Worm (Caenorhabditis elegans): ENCODE measurements around the gene pqn-92.

DNA sequence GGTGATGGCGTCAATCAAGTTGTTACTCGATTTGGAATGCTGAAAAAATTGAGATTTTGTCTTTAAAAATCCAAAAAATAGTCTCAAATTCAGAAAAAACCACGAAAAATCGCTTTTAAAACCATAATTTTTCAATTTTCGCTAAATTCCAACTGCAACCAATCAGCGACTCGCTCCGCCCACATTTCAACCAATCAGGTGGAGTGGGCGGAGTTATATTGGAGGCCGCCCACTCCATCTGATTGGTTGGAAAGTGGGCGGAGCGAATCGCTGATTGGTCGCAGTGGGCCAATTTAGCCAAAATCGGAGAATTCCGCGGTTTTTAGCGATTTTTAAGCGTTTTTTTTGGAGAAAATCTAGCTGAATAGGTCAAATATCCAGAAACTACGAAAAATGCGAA, 37.8 kb upstream of the pqn-92 start:
- TF ChIP-seq nhr-2 (tag; optimal IDR thresholded peaks at IDR 0.05) (no peak), mls-2 (tag; optimal IDR thresholded peaks at IDR 0.05) (no peak), M03D4.4 (tag; optimal IDR thresholded peaks at IDR 0.05) (no peak), lin-32 (GFP tag; optimal IDR thresholded peaks at IDR 0.05) (no peak), sem-2 (GFP tag; optimal IDR thresholded peaks at IDR 0.05) (no peak), zip-8 (tag; optimal IDR thresholded peaks at IDR 0.05) (no peak), sptf-1 (tag; optimal IDR thresholded peaks at IDR 0.05) (no peak), nhr-237 (tag; optimal IDR thresholded peaks at IDR 0.05) (no peak)
